Worm (Caenorhabditis elegans) whole organism, L4 larva: ENCODE measurements around the gene clec-79.

ENCODE experiments used
- F10B5.3 ChIP-seq: sonication (generic microtip); optimal IDR thresholded peaks from 2 replicates; lab custom pipeline; 2016; ENCODE audit warnings: mild to moderate bottlenecking, missing genetic modification characterization, missing compliant biosample characterization
- F37D6.2 ChIP-seq: sonication (generic microtip); optimal IDR thresholded peaks from 2 replicates; lab custom pipeline; 2016; ENCODE audit warnings: mild to moderate bottlenecking, missing genetic modification characterization, missing compliant biosample characterization
- aha-1 ChIP-seq: fragments of 150-350 bp; peaks from one replicate; lab custom pipeline; 2014; ENCODE audit warnings: missing biosample characterization, missing genetic modification characterization
- aly-2 ChIP-seq: sonication (generic microtip); optimal IDR thresholded peaks from 2 replicates; lab custom pipeline; 2018; ENCODE audit warnings: missing biosample characterization, missing genetic modification characterization
- ama-1 ChIP-seq: fragments of 150-350 bp; optimal IDR thresholded peaks from 2 replicates; lab custom pipeline; 2014; ENCODE audit warnings: inconsistent platforms, mixed read lengths
- arid-1 ChIP-seq: fragments of 200-800 bp; sonication (Bioruptor generic); conservative IDR thresholded peaks from 2 replicates; pipeline ENCODE4 v1.3.6; 2022; ENCODE audit warnings: missing genetic modification reagents, missing genetic modification characterization, missing compliant biosample characterization
- ceh-20 ChIP-seq: fragments of 200-800 bp; sonication (Bioruptor generic); IDR thresholded peaks from 2 replicates; pipeline ENCODE4 v1.3.6; 2022; ENCODE audit warnings: missing genetic modification reagents, missing genetic modification characterization, missing compliant biosample characterization
- ceh-28 ChIP-seq: fragments of 150-350 bp; optimal IDR thresholded peaks from 2 replicates; lab custom pipeline; 2014; ENCODE audit warnings: missing biosample characterization, missing genetic modification reagents, missing genetic modification characterization
- ceh-62 ChIP-seq: sonication (generic microtip); optimal IDR thresholded peaks from 2 replicates; lab custom pipeline; 2017; ENCODE audit warnings: missing biosample characterization, missing genetic modification characterization
- ceh-82 ChIP-seq: sonication (generic microtip); optimal IDR thresholded peaks from 2 replicates; lab custom pipeline; 2017; ENCODE audit warnings: missing biosample characterization, missing genetic modification characterization
- cey-2 ChIP-seq: sonication (generic microtip); optimal IDR thresholded peaks from 3 replicates; lab custom pipeline; 2017; ENCODE audit warnings: missing genetic modification characterization, mild to moderate bottlenecking, missing compliant biosample characterization, antibody characterized with exemption, borderline replicate concordance; ENCODE audit not compliant: insufficient read depth
- daf-16 ChIP-seq, 3 experiments: sonication (generic microtip); optimal IDR thresholded peaks; 2 replicates each; lab custom pipeline; 2016 to 2017; ENCODE audit warnings: missing genetic modification characterization in 3 of 3, missing genetic modification reagents in 3 of 3, mild to moderate bottlenecking in 2 of 3, missing compliant biosample characterization in 2 of 3, missing biosample characterization in 1 of 3, moderate library complexity in 1 of 3
- daf-8 ChIP-seq: fragments of 200-800 bp; sonication (Bioruptor generic); IDR thresholded peaks from 2 replicates; pipeline ENCODE4 v1.3.6; 2022; ENCODE audit warnings: missing genetic modification characterization, missing compliant biosample characterization
- dmd-6 ChIP-seq: fragments of 200-800 bp; sonication (Bioruptor generic); IDR thresholded peaks from 2 replicates; pipeline ENCODE4 v1.3.6; 2022; ENCODE audit warnings: missing genetic modification reagents, missing genetic modification characterization, missing compliant biosample characterization
- duxl-1 ChIP-seq: sonication (generic microtip); optimal IDR thresholded peaks from 2 replicates; lab custom pipeline; 2016; ENCODE audit warnings: mild to moderate bottlenecking, missing genetic modification characterization, moderate library complexity, missing compliant biosample characterization; ENCODE audit not compliant: poor library complexity
- dve-1 ChIP-seq: sonication (generic microtip); optimal IDR thresholded peaks from 2 replicates; lab custom pipeline; 2017; ENCODE audit warnings: antibody characterized with exemption, mild to moderate bottlenecking, missing genetic modification characterization, missing compliant biosample characterization; ENCODE audit not compliant: insufficient read depth
- fkh-10 ChIP-seq: fragments of 150-350 bp; optimal IDR thresholded peaks from 2 replicates; lab custom pipeline; 2014; ENCODE audit warnings: missing biosample characterization, missing genetic modification reagents, missing genetic modification characterization
- hif-1 ChIP-seq, 2 experiments: sonication (generic microtip); optimal IDR thresholded peaks; 2 replicates each; lab custom pipeline; 2016 to 2017; ENCODE audit warnings: missing compliant biosample characterization in 2 of 2, missing genetic modification characterization in 2 of 2, missing genetic modification reagents in 2 of 2, missing genotype in 2 of 2, mild to moderate bottlenecking in 1 of 2
- hlh-11 ChIP-seq: fragments of 200-800 bp; sonication (Bioruptor generic); optimal IDR thresholded peaks from 2 replicates; lab custom pipeline; 2018; ENCODE audit warnings: mild to moderate bottlenecking, missing genetic modification characterization, missing compliant biosample characterization
- hmg-1.1 ChIP-seq: fragments of 200-800 bp; sonication (Bioruptor generic); IDR thresholded peaks from 2 replicates; pipeline ENCODE4 v1.3.6; 2022; ENCODE audit warnings: missing genetic modification reagents, missing genetic modification characterization, missing compliant biosample characterization
- mdl-1 ChIP-seq, 2 experiments: fragments of 150-350 bp in 1 of 2; sonication (generic microtip) in 1 of 2; optimal IDR thresholded peaks; 2 replicates each; lab custom pipeline; 2014 to 2017; ENCODE audit warnings: missing biosample characterization in 2 of 2, missing genetic modification characterization in 2 of 2
- mes-2 ChIP-seq: sonication (generic microtip); optimal IDR thresholded peaks from 2 replicates; lab custom pipeline; 2016; ENCODE audit warnings: missing genotype, mild to moderate bottlenecking, missing genetic modification characterization, missing compliant biosample characterization; ENCODE audit not compliant: poor library complexity, severe bottlenecking
- nhr-11 ChIP-seq: fragments of 150-350 bp; optimal IDR thresholded peaks from 2 replicates; lab custom pipeline; 2014; ENCODE audit warnings: missing biosample characterization, missing genetic modification characterization
- nhr-28 ChIP-seq: fragments of 150-350 bp; optimal IDR thresholded peaks from 2 replicates; lab custom pipeline; 2014; ENCODE audit warnings: missing biosample characterization, missing genetic modification characterization
- nhr-6 ChIP-seq: fragments of 150-350 bp; optimal IDR thresholded peaks from 2 replicates; lab custom pipeline; 2014; ENCODE audit warnings: missing biosample characterization, missing genetic modification characterization
- nhr-77 ChIP-seq: fragments of 150-350 bp; optimal IDR thresholded peaks from 2 replicates; lab custom pipeline; 2014; ENCODE audit warnings: missing biosample characterization, missing genetic modification characterization
- pha-4 ChIP-seq, 2 experiments: fragments of 150-350 bp in 1 of 2; fragments of 200-800 bp in 1 of 2; sonication (Bioruptor generic) in 1 of 2; IDR thresholded peaks in 1 of 2; optimal IDR thresholded peaks in 1 of 2; 2 replicates each; pipeline versions ENCODE4 v1.3.6 to Lab custom; 2014 to 2022; ENCODE audit warnings: missing genetic modification characterization in 2 of 2, missing genetic modification reagents in 2 of 2, missing biosample characterization in 1 of 2, missing compliant biosample characterization in 1 of 2
- php-3 ChIP-seq: fragments of 200-800 bp; sonication (Bioruptor generic); IDR thresholded peaks from 2 replicates; pipeline ENCODE4 v1.3.6; 2022; ENCODE audit warnings: missing genetic modification reagents, missing genetic modification characterization, missing compliant biosample characterization
- pqm-1 ChIP-seq: sonication (generic microtip); optimal IDR thresholded peaks from 2 replicates; lab custom pipeline; 2017; ENCODE audit warnings: missing biosample characterization, missing genetic modification characterization
- rbr-2 ChIP-seq: sonication (generic microtip); optimal IDR thresholded peaks from 2 replicates; lab custom pipeline; 2016; ENCODE audit warnings: missing genotype, missing genetic modification characterization, missing compliant biosample characterization
- saeg-2 ChIP-seq: fragments of 200-800 bp; sonication (Bioruptor generic); IDR thresholded peaks from 2 replicates; pipeline ENCODE4 v1.3.6; 2022; ENCODE audit warnings: missing genetic modification reagents, missing genetic modification characterization, missing compliant biosample characterization
- tra-1 ChIP-seq: fragments of 200-800 bp; sonication (Bioruptor generic); IDR thresholded peaks from 2 replicates; pipeline ENCODE4 v1.3.6; 2022; ENCODE audit warnings: missing genetic modification reagents, missing genetic modification characterization, missing compliant biosample characterization
- unc-62 ChIP-seq, 3 experiments: fragments of 150-350 bp in 1 of 3; sonication (generic microtip); optimal IDR thresholded peaks in 2 of 3; peaks in 1 of 3; 1 replicate in 1 of 3; 2 replicates in 2 of 3; lab custom pipeline; 2014 to 2017; ENCODE audit warnings: missing biosample characterization in 3 of 3, missing genetic modification characterization in 3 of 3, missing genetic modification reagents in 3 of 3, missing genotype in 1 of 3
- zag-1 ChIP-seq: fragments of 150-350 bp; optimal IDR thresholded peaks from 2 replicates; lab custom pipeline; 2014; ENCODE audit warnings: missing biosample characterization, missing genetic modification characterization
- ztf-7 ChIP-seq: fragments of 150-350 bp; optimal IDR thresholded peaks from 2 replicates; lab custom pipeline; 2014; ENCODE audit warnings: missing biosample characterization, missing genetic modification characterization

Gene clec-79

DNA sequence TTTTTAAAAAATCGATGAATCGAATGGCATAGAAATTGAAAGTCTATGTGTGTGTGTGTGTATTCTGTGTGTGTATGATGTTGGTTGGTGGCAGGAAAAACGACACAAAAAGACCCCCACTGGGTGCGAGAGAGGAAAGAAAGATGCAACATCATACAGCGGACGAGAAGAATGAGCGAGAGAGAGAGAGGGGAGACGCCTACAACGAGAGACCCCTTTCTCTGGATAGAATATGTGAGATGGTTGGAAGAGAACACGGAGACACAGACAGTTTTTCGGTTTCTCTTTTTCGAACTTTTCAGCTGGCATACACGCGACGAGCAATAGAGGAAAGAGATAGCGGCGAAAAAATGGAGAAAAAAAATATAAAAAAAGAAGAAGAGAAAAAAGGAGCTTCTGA lies 46.7 kb downstream of the clec-79 start (continued):
- peak; percentile 83 for TF ChIP-seq rbr-2 (tag; lab: Kevin White, UChicago)
- no peak for TF ChIP-seq F37D6.2 (tag; lab: Kevin White, UChicago)
- TF ChIP-seq ceh-82 (tag; lab: Kevin White, UChicago) = no peak
- no peak for TF ChIP-seq arid-1 (GFP tag; lab: Robert Waterston, UW)
- TF ChIP-seq ama-1 (lab: Kevin White, UChicago) = peak; percentile 9
- TF ChIP-seq cey-2 (tag; lab: Kevin White, UChicago) = peak; percentile 19
- no peak for TF ChIP-seq ceh-28 (tag; lab: Kevin White, UChicago)
- TF ChIP-seq duxl-1 (tag; lab: Kevin White, UChicago) = no peak
- no peak for TF ChIP-seq zag-1
- TF ChIP-seq nhr-6 (tag; lab: Kevin White, UChicago) = peak; percentile 48
- peak; percentile 99 for TF ChIP-seq aha-1 (tag; lab: Kevin White, UChicago)
- TF ChIP-seq saeg-2 = 0 out of 2 replicates have a peak, but pooled peaks have one; percentile 34
- peak; percentile 46 for TF ChIP-seq tra-1 (GFP tag; lab: Robert Waterston, UW)
- TF ChIP-seq hmg-1.1 = peak; percentile 81
- no peak for TF ChIP-seq fkh-10
- TF ChIP-seq aly-2 (tag; lab: Kevin White, UChicago) = no peak
- TF ChIP-seq unc-62 (GFP tag; optimal IDR thresholded peaks at IDR 0.05 in 1 of 2; lab: Kevin White, UChicago) = no peak
- TF ChIP-seq unc-62 (tag; optimal IDR thresholded peaks at IDR 0.05; lab: Kevin White, UChicago) = no peak
- TF ChIP-seq, all 104 proteins: peak for 38

DNA sequence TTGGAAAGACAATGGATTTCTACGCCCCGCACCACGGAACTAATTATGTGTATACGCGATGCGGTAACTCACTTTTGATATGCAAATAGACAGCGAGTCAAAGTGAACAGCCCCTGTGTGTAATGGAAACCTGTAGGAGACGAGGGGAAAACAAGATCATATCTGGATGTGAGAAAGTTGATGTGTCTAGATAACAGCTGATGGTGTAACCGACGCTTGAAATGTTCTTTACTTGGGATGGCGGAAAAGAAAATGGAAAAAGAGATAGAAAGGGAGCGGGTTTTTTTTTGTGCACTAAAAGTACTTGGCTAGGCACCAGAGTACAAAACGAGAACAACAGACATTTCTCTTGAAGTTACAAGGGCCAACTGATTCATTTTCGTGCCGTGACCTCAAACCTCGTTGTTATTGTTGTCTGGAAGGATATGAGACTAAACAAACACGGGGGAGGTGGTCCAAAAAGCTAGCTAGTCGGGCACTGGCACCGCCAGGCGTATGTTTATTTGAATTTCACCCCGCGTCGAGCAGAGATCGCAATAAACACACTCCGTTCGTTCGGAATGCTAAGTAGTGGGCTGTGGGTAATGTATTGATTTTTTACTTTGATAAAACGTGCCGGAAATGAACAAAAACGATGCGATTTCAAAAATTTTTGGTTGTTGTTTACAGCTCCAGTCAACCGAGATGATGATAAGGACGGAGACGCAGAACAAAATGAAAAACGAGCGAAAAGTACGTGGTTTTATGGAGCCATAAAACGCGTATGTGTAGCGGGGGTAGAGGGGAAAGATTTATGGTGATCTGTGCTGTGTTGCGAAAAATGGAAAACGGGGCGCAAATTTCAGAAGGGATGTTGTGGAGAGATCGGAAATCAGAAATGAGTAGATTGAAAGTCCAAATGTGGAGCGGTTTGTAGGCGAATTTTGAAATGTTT lies 49.0 kb downstream of the clec-79 start:
- TF ChIP-seq ceh-62 (no peak), daf-8 (GFP tag; lab: Robert Waterston, UW) (no peak), dve-1 (peak; percentile 50), ztf-7 (tag; lab: Kevin White, UChicago) (no peak), ceh-28 (tag; lab: Kevin White, UChicago) (peak; percentile 5), aha-1 (tag; lab: Kevin White, UChicago) (peak; percentile 50), nhr-11 (tag; lab: Kevin White, UChicago) (peak; percentile 57), mdl-1 (tag; optimal IDR thresholded peaks at IDR 0.05; lab: Kevin White, UChicago) (peak; percentile 1 to 34), F10B5.3 (tag; lab: Kevin White, UChicago) (no peak), hlh-11 (tag; lab: Kevin White, UChicago) (peak; percentile 33), pqm-1 (tag; lab: Kevin White, UChicago) (peak; percentile 31), nhr-77 (tag; lab: Kevin White, UChicago) (peak; percentile 24), pha-4 (GFP tag; IDR thresholded peaks at IDR 0.05; lab: Robert Waterston, UW) (no peak), pha-4 (tag; optimal IDR thresholded peaks at IDR 0.05; lab: Kevin White, UChicago) (peak; percentile 76), daf-16 (GFP tag; optimal IDR thresholded peaks at IDR 0.05; lab: Kevin White, UChicago) (peak in 1 of 2 experiments; percentile 87), daf-16 (tag; optimal IDR thresholded peaks at IDR 0.05; lab: Kevin White, UChicago) (peak; percentile 79), nhr-28 (tag; lab: Kevin White, UChicago) (peak; percentile 71), mes-2 (tag; lab: Kevin White, UChicago) (peak; percentile 11), php-3 (GFP tag; lab: Robert Waterston, UW) (peak; percentile 92), zag-1 (no peak), unc-62 (GFP tag; optimal IDR thresholded peaks at IDR 0.05 in 1 of 2; lab: Kevin White, UChicago) (peak in 1 of 2 experiments; percentile 81), unc-62 (tag; optimal IDR thresholded peaks at IDR 0.05; lab: Kevin White, UChicago) (no peak), hif-1 (tag; optimal IDR thresholded peaks at IDR 0.05; lab: Kevin White, UChicago) (peak in 1 of 2 experiments; percentile 68), ceh-20 (GFP tag; lab: Robert Waterston, UW) (peak; percentile 68; the same call in 1 of the 2 replicates), dmd-6 (peak; percentile 44)
- TF ChIP-seq, all 104 proteins: peak for 17
